Fruit fly (Drosophila melanogaster): ENCODE measurements around the gene Nin.

The Nin gene

dm6 chr2L:5247812-5248211 is 30.5 kb downstream of the Nin start:
- TF ChIP-seq svp (GFP tag) (peak; percentile 53), Eip75B (GFP tag; optimal IDR thresholded peaks at IDR 0.05) (no peak)

- no peak for TF ChIP-seq OdsH (GFP tag; optimal IDR thresholded peaks at IDR 0.05)
- TF ChIP-seq Eip78C (GFP tag), result peak; percentile 9
- TF ChIP-seq cyc (GFP tag; optimal IDR thresholded peaks at IDR 0.05), result no peak
- no peak for TF ChIP-seq dsx (GFP tag; optimal IDR thresholded peaks at IDR 0.05; ENCODE audit: poor library complexity, severe bottlenecking)
- TF ChIP-seq spab (GFP tag; optimal IDR thresholded peaks at IDR 0.05), result no peak
- no peak for TF ChIP-seq fd59A (GFP tag; optimal IDR thresholded peaks at IDR 0.05)
- TF ChIP-seq Gug (GFP tag; IDR thresholded peaks at IDR 0.05), result no peak
- TF ChIP-seq vri (GFP tag; optimal IDR thresholded peaks at IDR 0.05), result peak; percentile 52
- TF ChIP-seq CG9139 (GFP tag; optimal IDR thresholded peaks at IDR 0.05), result no peak
- TF ChIP-seq Smox (GFP tag; optimal IDR thresholded peaks at IDR 0.05), result no peak
- no peak for TF ChIP-seq CG6276 (GFP tag; optimal IDR thresholded peaks at IDR 0.05)
- no peak for TF ChIP-seq topi (GFP tag; optimal IDR thresholded peaks at IDR 0.05)
- TF ChIP-seq CG11294 (GFP tag; IDR thresholded peaks at IDR 0.05), result no peak
- TF ChIP-seq CG10631 (GFP tag; optimal IDR thresholded peaks at IDR 0.05), result no peak
- TF ChIP-seq CG8319 (GFP tag; optimal IDR thresholded peaks at IDR 0.05), result no peak
- TF ChIP-seq Met (GFP tag; optimal IDR thresholded peaks at IDR 0.05), result peak; percentile 11
- TF ChIP-seq Sox102F (GFP tag; optimal IDR thresholded peaks at IDR 0.05), result peak; percentile 6
- TF ChIP-seq CG6792 (GFP tag; optimal IDR thresholded peaks at IDR 0.05), result no peak
- TF ChIP-seq CG6854 (GFP tag; optimal IDR thresholded peaks at IDR 0.05), result no peak
- no peak for TF ChIP-seq CG6163 (GFP tag; IDR thresholded peaks at IDR 0.05)
- no peak for TF ChIP-seq fd85E (GFP tag; optimal IDR thresholded peaks at IDR 0.05)
- TF ChIP-seq esn (GFP tag; optimal IDR thresholded peaks at IDR 0.05), result peak; percentile 23
- no peak for TF ChIP-seq Ets96B (tag; optimal IDR thresholded peaks at IDR 0.05)
- TF ChIP-seq CG32006 (GFP tag; optimal IDR thresholded peaks at IDR 0.05), result no peak
- no peak for TF ChIP-seq Hr39 (GFP tag; optimal IDR thresholded peaks at IDR 0.05)
- TF ChIP-seq dac (GFP tag; optimal IDR thresholded peaks at IDR 0.05), result no peak
- no peak for TF ChIP-seq CG34406 (GFP tag; optimal IDR thresholded peaks at IDR 0.05)
Observed at dm6 chr2L:5247384-5247783, 31.0 kb downstream of the Nin start.

- peak; percentile 43; the same call in 1 of the 3 replicates for TF ChIP-seq eg (GFP tag; IDR thresholded peaks at IDR 0.05)
- TF ChIP-seq acj6 (GFP tag; optimal IDR thresholded peaks at IDR 0.05), result peak; percentile 15
- TF ChIP-seq OdsH (GFP tag; optimal IDR thresholded peaks at IDR 0.05), result peak; percentile 31
- TF ChIP-seq Smox (GFP tag; optimal IDR thresholded peaks at IDR 0.05), result peak; percentile 38
- TF ChIP-seq CG16779 (tag; optimal IDR thresholded peaks at IDR 0.05), result no peak
- TF ChIP-seq ss (GFP tag; optimal IDR thresholded peaks at IDR 0.05), result peak in 1 of 2 experiments; percentile 13
- no peak for TF ChIP-seq CG11902 (GFP tag; optimal IDR thresholded peaks at IDR 0.05)
- TF ChIP-seq CG11762 (GFP tag; optimal IDR thresholded peaks at IDR 0.05; ENCODE audit: insufficient read depth), result no peak
- no peak for TF ChIP-seq Blimp-1 (GFP tag; optimal IDR thresholded peaks at IDR 0.05)
- peak; percentile 14 for TF ChIP-seq achi (GFP tag; optimal IDR thresholded peaks at IDR 0.05)
- peak; percentile 15 for TF ChIP-seq Hr4 (GFP tag; optimal IDR thresholded peaks at IDR 0.05)
- TF ChIP-seq Ets96B (tag; optimal IDR thresholded peaks at IDR 0.05), result peak; percentile 38
- TF ChIP-seq CG6808 (GFP tag; optimal IDR thresholded peaks at IDR 0.05), result peak; percentile 14
- TF ChIP-seq CG6792 (GFP tag; optimal IDR thresholded peaks at IDR 0.05), result peak; percentile 20
- peak; percentile 39 for TF ChIP-seq Met (GFP tag; optimal IDR thresholded peaks at IDR 0.05)
- TF ChIP-seq CG8119 (GFP tag; IDR thresholded peaks at IDR 0.05), result 0 out of 3 replicates have a peak, but pooled peaks have one; percentile 16
- TF ChIP-seq svp (GFP tag), result peak; percentile 69
- TF ChIP-seq CG32006 (GFP tag; optimal IDR thresholded peaks at IDR 0.05), result peak; percentile 22
- no peak for TF ChIP-seq CG4318 (GFP tag; optimal IDR thresholded peaks at IDR 0.05)
- peak; percentile 15 for TF ChIP-seq spab (GFP tag; optimal IDR thresholded peaks at IDR 0.05)
- TF ChIP-seq pdm3 (GFP tag; optimal IDR thresholded peaks at IDR 0.05), result peak; percentile 35
- TF ChIP-seq CG3032 (tag; optimal IDR thresholded peaks at IDR 0.05), result peak; percentile 14
- TF ChIP-seq dsx (GFP tag; optimal IDR thresholded peaks at IDR 0.05; ENCODE audit: poor library complexity, severe bottlenecking), result peak; percentile 33
- peak; percentile 18 for TF ChIP-seq cyc (GFP tag; optimal IDR thresholded peaks at IDR 0.05)
- TF ChIP-seq vri (GFP tag; optimal IDR thresholded peaks at IDR 0.05), result peak; percentile 51
- peak; percentile 19 for TF ChIP-seq CG7368 (GFP tag; optimal IDR thresholded peaks at IDR 0.05)
- TF ChIP-seq Eip93F (GFP tag; optimal IDR thresholded peaks at IDR 0.05), result no peak
- TF ChIP-seq CG8632 (GFP tag; optimal IDR thresholded peaks at IDR 0.05), result no peak
- peak; percentile 44 for TF ChIP-seq esn (GFP tag; optimal IDR thresholded peaks at IDR 0.05)
- TF ChIP-seq CG10631 (GFP tag; optimal IDR thresholded peaks at IDR 0.05), result peak; percentile 27
- peak; percentile 75 for TF ChIP-seq Eip78C (GFP tag)
- no peak for TF ChIP-seq CG8319 (GFP tag; optimal IDR thresholded peaks at IDR 0.05)
- peak; percentile 40 for TF ChIP-seq Sox102F (GFP tag; optimal IDR thresholded peaks at IDR 0.05)
Observed at dm6 chr2L:5245363-5245892, 32.9 kb downstream of the Nin start.

Measured in whole organism, prepupa.